Fruit fly (Drosophila melanogaster) whole organism, embryonic: Measurements from ENCODE around the gene CG11353.

Experiments used
- BEAF-32 ChIP-seq: fragments of 200-800 bp; sonication (Bioruptor generic); optimal IDR thresholded peaks from 3 replicates; lab custom pipeline; 2017; ENCODE audit warnings: missing biosample characterization, missing genetic modification characterization, mild to moderate bottlenecking, moderate library complexity, missing genetic modification reagents
- CG10267 ChIP-seq: fragments of 200-800 bp; sonication (Bioruptor generic); optimal IDR thresholded peaks from 2 replicates; lab custom pipeline; 2018; ENCODE audit warnings: missing biosample characterization, mild to moderate bottlenecking, missing genetic modification characterization, moderate library complexity
- CG10366 ChIP-seq: fragments of 200-800 bp; sonication (Bioruptor generic); IDR thresholded peaks from 2 replicates; pipeline ENCODE4 v1.3.6; 2022; ENCODE audit warnings: missing biosample characterization, missing genetic modification characterization
- CG11456 ChIP-seq: fragments of 200-800 bp; sonication (Bioruptor generic); IDR thresholded peaks from 3 replicates; pipeline ENCODE4 v1.3.6; 2022; ENCODE audit warnings: missing biosample characterization, missing genetic modification characterization
- CG12299 ChIP-seq: fragments of 200-800 bp; sonication (Bioruptor generic); optimal IDR thresholded peaks from 2 replicates; lab custom pipeline; 2018; ENCODE audit warnings: missing biosample characterization, mild to moderate bottlenecking, missing genetic modification characterization
- CG12659 ChIP-seq: fragments of 200-800 bp; sonication (Bioruptor generic); optimal IDR thresholded peaks from 3 replicates; lab custom pipeline; 2017; ENCODE audit warnings: mild to moderate bottlenecking, missing biosample characterization, missing genetic modification reagents, missing genetic modification characterization
- CG13123 ChIP-seq: fragments of 200-800 bp; sonication (Bioruptor generic); optimal IDR thresholded peaks from 2 replicates; lab custom pipeline; 2016; ENCODE audit warnings: missing biosample characterization, missing genetic modification characterization
- CG13894 ChIP-seq: fragments of 200-800 bp; sonication (Bioruptor generic); optimal IDR thresholded peaks from 3 replicates; lab custom pipeline; 2018; ENCODE audit warnings: missing biosample characterization, mild to moderate bottlenecking, missing genetic modification characterization, moderate library complexity
- CG1647 ChIP-seq: fragments of 200-800 bp; sonication (Bioruptor generic); optimal IDR thresholded peaks from 3 replicates; lab custom pipeline; 2016; ENCODE audit warnings: missing biosample characterization, missing genetic modification characterization
- CG17568 ChIP-seq: fragments of 200-800 bp; sonication (Bioruptor generic); optimal IDR thresholded peaks from 2 replicates; lab custom pipeline; 2018; ENCODE audit warnings: missing biosample characterization, mild to moderate bottlenecking, missing genetic modification characterization, moderate library complexity
- CG2116 ChIP-seq: fragments of 200-800 bp; sonication (Bioruptor generic); optimal IDR thresholded peaks from 3 replicates; lab custom pipeline; 2018; ENCODE audit warnings: missing biosample characterization, mild to moderate bottlenecking, missing genetic modification characterization
- CG3281 ChIP-seq: fragments of 200-800 bp; sonication (Bioruptor generic); optimal IDR thresholded peaks from 3 replicates; lab custom pipeline; 2017; ENCODE audit warnings: missing biosample characterization, mild to moderate bottlenecking, missing genetic modification characterization
- CG34224 ChIP-seq: fragments of 200-800 bp; sonication (Bioruptor generic); IDR thresholded peaks from 3 replicates; pipeline ENCODE4 v1.3.6; 2022; ENCODE audit warnings: missing biosample characterization, missing genetic modification characterization; ENCODE audit not compliant: partially characterized antibody
- CG3847 ChIP-seq: fragments of 200-800 bp; sonication (Bioruptor generic); IDR thresholded peaks from 2 replicates; pipeline ENCODE4 v1.3.6; 2022; ENCODE audit warnings: missing biosample characterization, missing genetic modification characterization
- CG6683 ChIP-seq: fragments of 200-800 bp; sonication (Bioruptor generic); optimal IDR thresholded peaks from 2 replicates; lab custom pipeline; 2017; ENCODE audit warnings: missing biosample characterization, mild to moderate bottlenecking, missing genetic modification characterization, missing genetic modification reagents
- CG6813 ChIP-seq: fragments of 200-800 bp; sonication (Bioruptor generic); optimal IDR thresholded peaks from 2 replicates; lab custom pipeline; 2017; ENCODE audit warnings: missing biosample characterization, missing genetic modification characterization, mild to moderate bottlenecking, moderate library complexity, missing genetic modification reagents
- CG7357 ChIP-seq: fragments of 200-800 bp; sonication (Bioruptor generic); IDR thresholded peaks from 3 replicates; pipeline ENCODE4 v1.3.6; 2022; ENCODE audit warnings: missing biosample characterization, missing genetic modification characterization
- CG8944 ChIP-seq: fragments of 200-800 bp; sonication (Bioruptor generic); optimal IDR thresholded peaks from 3 replicates; lab custom pipeline; 2016; ENCODE audit warnings: missing biosample characterization, missing genetic modification characterization
- CG9609 ChIP-seq: fragments of 200-800 bp; sonication (Bioruptor generic); optimal IDR thresholded peaks from 3 replicates; lab custom pipeline; 2016; ENCODE audit warnings: missing biosample characterization, missing genetic modification characterization
- CrebB ChIP-seq: fragments of 200-800 bp; sonication (Bioruptor generic); optimal IDR thresholded peaks from 3 replicates; lab custom pipeline; 2018; ENCODE audit warnings: missing biosample characterization, mild to moderate bottlenecking, missing genetic modification characterization
- Doc2 ChIP-seq: fragments of 200-800 bp; sonication (Bioruptor generic); IDR thresholded peaks from 2 replicates; pipeline ENCODE4 v1.3.6; 2022; ENCODE audit warnings: missing biosample characterization, missing genetic modification characterization
- Fer1 ChIP-seq: fragments of 200-800 bp; sonication (Bioruptor generic); optimal IDR thresholded peaks from 2 replicates; lab custom pipeline; 2017; ENCODE audit warnings: missing biosample characterization, mild to moderate bottlenecking, missing genetic modification characterization
- H2.0 ChIP-seq: fragments of 200-800 bp; sonication (Bioruptor generic); IDR thresholded peaks from 2 replicates; pipeline ENCODE4 v1.3.6; 2022; ENCODE audit warnings: missing biosample characterization, missing genetic modification characterization
- HLH3B ChIP-seq: fragments of 200-800 bp; sonication (Bioruptor generic); IDR thresholded peaks from 2 replicates; pipeline ENCODE4 v1.3.6; 2022; ENCODE audit warnings: missing biosample characterization, missing genetic modification characterization
- Kr ChIP-seq: fragments of 200-800 bp; sonication (Bioruptor generic); optimal IDR thresholded peaks from 2 replicates; lab custom pipeline; 2017; ENCODE audit warnings: missing biosample characterization, mild to moderate bottlenecking, missing genetic modification characterization
- Lhr ChIP-seq: fragments of 200-800 bp; sonication (Bioruptor generic); optimal IDR thresholded peaks from 3 replicates; lab custom pipeline; 2017; ENCODE audit warnings: mild to moderate bottlenecking, missing biosample characterization, missing genetic modification reagents, missing genetic modification characterization
- MBD-R2 ChIP-seq: fragments of 200-800 bp; sonication (Bioruptor generic); IDR thresholded peaks from 2 replicates; pipeline ENCODE4 v1.3.6; 2022; ENCODE audit warnings: missing biosample characterization, missing genetic modification characterization
- Taf1 ChIP-seq: fragments of 200-800 bp; sonication (Bioruptor generic); IDR thresholded peaks from 2 replicates; pipeline ENCODE4 v1.3.6; 2022; ENCODE audit warnings: missing biosample characterization, missing genetic modification characterization
- emc ChIP-seq: fragments of 200-800 bp; sonication (Bioruptor generic); optimal IDR thresholded peaks from 2 replicates; lab custom pipeline; 2016; ENCODE audit warnings: missing biosample characterization, missing genetic modification characterization
- eve ChIP-seq, 2 experiments: fragments of >200 bp; optimal IDR thresholded peaks; 2 replicates each; lab custom pipeline; 2017; ENCODE audit warnings: missing biosample characterization in 2 of 2, missing genetic modification characterization in 2 of 2
- fd3F ChIP-seq: fragments of 200-800 bp; sonication (Bioruptor generic); optimal IDR thresholded peaks from 2 replicates; lab custom pipeline; 2018; ENCODE audit warnings: missing biosample characterization, mild to moderate bottlenecking, missing genetic modification characterization, moderate library complexity
- fd96Cb ChIP-seq: fragments of 200-800 bp; sonication (Bioruptor generic); optimal IDR thresholded peaks from 2 replicates; lab custom pipeline; 2018; ENCODE audit warnings: missing biosample characterization, mild to moderate bottlenecking, missing genetic modification characterization, moderate library complexity
- grau ChIP-seq: fragments of 200-800 bp; optimal IDR thresholded peaks from 3 replicates; lab custom pipeline; 2019; ENCODE audit warnings: missing biosample characterization, mild to moderate bottlenecking, missing genetic modification characterization, moderate library complexity
- grn ChIP-seq: fragments of 200-800 bp; sonication (Bioruptor generic); optimal IDR thresholded peaks from 3 replicates; lab custom pipeline; 2017; ENCODE audit warnings: missing biosample characterization, missing genetic modification characterization
- gt ChIP-seq: fragments of 200-800 bp; sonication (Bioruptor generic); IDR thresholded peaks from 2 replicates; pipeline ENCODE4 v1.3.6; 2022; ENCODE audit warnings: missing biosample characterization, missing genetic modification characterization
- hkb ChIP-seq, 2 experiments: fragments of 200-800 bp in 1 of 2; fragments of >200 bp in 1 of 2; sonication (Bioruptor generic) in 1 of 2; IDR thresholded peaks in 1 of 2; optimal IDR thresholded peaks in 1 of 2; 2 replicates each; pipeline versions ENCODE4 v1.3.6 to Lab custom; 2017 to 2022; ENCODE audit warnings: missing biosample characterization in 1 of 2, missing genetic modification characterization in 1 of 2
- jigr1 ChIP-seq: fragments of 200-800 bp; sonication (Bioruptor generic); IDR thresholded peaks from 3 replicates; pipeline ENCODE4 v1.3.6; 2022; ENCODE audit warnings: missing biosample characterization, missing genetic modification characterization
- jing ChIP-seq: fragments of 200-800 bp; sonication (Bioruptor generic); optimal IDR thresholded peaks from 2 replicates; lab custom pipeline; 2018; ENCODE audit warnings: missing biosample characterization, mild to moderate bottlenecking, missing genetic modification characterization
- jumu ChIP-seq: fragments of 200-800 bp; sonication (Bioruptor generic); optimal IDR thresholded peaks from 3 replicates; lab custom pipeline; 2016; ENCODE audit warnings: missing biosample characterization, missing genetic modification characterization
- mam ChIP-seq: fragments of 200-800 bp; sonication (Bioruptor generic); optimal IDR thresholded peaks from 3 replicates; lab custom pipeline; 2016; ENCODE audit warnings: missing biosample characterization, missing genetic modification characterization
- nmo ChIP-seq: fragments of 200-800 bp; sonication (Bioruptor generic); optimal IDR thresholded peaks from 2 replicates; lab custom pipeline; 2018; ENCODE audit warnings: missing biosample characterization, mild to moderate bottlenecking, missing genetic modification characterization, moderate library complexity
- pho ChIP-seq: fragments of 200-800 bp; sonication (Bioruptor generic); optimal IDR thresholded peaks from 2 replicates; lab custom pipeline; 2016; ENCODE audit warnings: missing biosample characterization, missing genetic modification characterization
- ranshi ChIP-seq: fragments of 200-800 bp; sonication (Bioruptor generic); IDR thresholded peaks from 2 replicates; pipeline ENCODE4 v1.3.6; 2022; ENCODE audit warnings: missing biosample characterization, missing genetic modification characterization
- seq ChIP-seq: fragments of 200-800 bp; sonication (Bioruptor generic); IDR thresholded peaks from 2 replicates; pipeline ENCODE4 v1.3.6; 2022; ENCODE audit warnings: missing biosample characterization, missing genetic modification characterization
- sob ChIP-seq: fragments of 200-800 bp; sonication (Bioruptor generic); IDR thresholded peaks from 2 replicates; pipeline ENCODE4 v1.3.6; 2022; ENCODE audit warnings: missing biosample characterization, missing genetic modification characterization
- tap ChIP-seq: fragments of 200-800 bp; optimal IDR thresholded peaks from 3 replicates; lab custom pipeline; 2019; ENCODE audit warnings: missing biosample characterization, mild to moderate bottlenecking, missing genetic modification characterization, moderate library complexity
- tin ChIP-seq: fragments of 200-800 bp; sonication (Bioruptor generic); optimal IDR thresholded peaks from 3 replicates; lab custom pipeline; 2016; ENCODE audit warnings: missing biosample characterization, missing genetic modification characterization
- trh ChIP-seq: fragments of 200-800 bp; sonication (Bioruptor generic); optimal IDR thresholded peaks from 2 replicates; lab custom pipeline; 2016; ENCODE audit warnings: missing biosample characterization, missing genetic modification characterization
- tup ChIP-seq: fragments of 200-800 bp; sonication (Bioruptor generic); optimal IDR thresholded peaks from 2 replicates; lab custom pipeline; 2016; ENCODE audit warnings: missing biosample characterization, mild to moderate bottlenecking, missing genetic modification characterization, moderate library complexity
- wor ChIP-seq: fragments of 200-800 bp; sonication (Bioruptor generic); IDR thresholded peaks from 2 replicates; pipeline ENCODE4 v1.3.6; 2022; ENCODE audit warnings: missing biosample characterization, missing genetic modification characterization
- zf30C ChIP-seq: fragments of 200-800 bp; sonication (Bioruptor generic); optimal IDR thresholded peaks from 3 replicates; lab custom pipeline; 2018; ENCODE audit warnings: missing biosample characterization, mild to moderate bottlenecking, missing genetic modification characterization

CG11353 gene

dm6 chr3L:4521809-4522208 is 11.2 kb upstream of the CG11353 start (continued):
- TF ChIP-seq CG1647 (GFP tag; lab: Kevin White, UChicago) (no peak), MBD-R2 (GFP tag; lab: Robert Waterston, UW) (no peak), emc (GFP tag; lab: Kevin White, UChicago) (no peak), CG13894 (tag; lab: Kevin White, UChicago) (peak; percentile 30), jumu (GFP tag; lab: Kevin White, UChicago) (no peak), CG6683 (GFP tag; lab: Kevin White, UChicago) (peak; percentile 41), gt (GFP tag; lab: Robert Waterston, UW) (no peak), Fer1 (GFP tag; lab: Kevin White, UChicago) (peak; percentile 61), wor (GFP tag; lab: Robert Waterston, UW) (no peak), ranshi (GFP tag; lab: Robert Waterston, UW) (peak; percentile 43; the same call in 1 of the 2 replicates), hkb (optimal IDR thresholded peaks at IDR 0.05; lab: Kevin White, UChicago) (no peak), hkb (GFP tag; IDR thresholded peaks at IDR 0.05; lab: Robert Waterston, UW) (peak; percentile 76), CG10366 (GFP tag; lab: Robert Waterston, UW) (no peak), jing (no peak), CG3847 (GFP tag; lab: Robert Waterston, UW) (0 out of 2 replicates have a peak, but pooled peaks have one; percentile 13), zf30C (GFP tag; lab: Kevin White, UChicago) (no peak), CG2116 (no peak), Doc2 (GFP tag; lab: Robert Waterston, UW) (no peak), H2.0 (no peak), CG10267 (tag; lab: Kevin White, UChicago) (no peak), CG12659 (GFP tag; lab: Kevin White, UChicago) (peak; percentile 4), sob (GFP tag; lab: Robert Waterston, UW) (peak; percentile 72), pho (GFP tag; lab: Kevin White, UChicago) (no peak), CG8944 (no peak), seq (GFP tag; lab: Robert Waterston, UW) (0 out of 2 replicates have a peak, but pooled peaks have one; percentile 26), nmo (GFP tag; lab: Kevin White, UChicago) (no peak), eve (GFP tag; optimal IDR thresholded peaks at IDR 0.05; lab: Kevin White, UChicago) (peak in 1 of 2 experiments; percentile 43), CG17568 (peak; percentile 63), tup (GFP tag; lab: Kevin White, UChicago) (peak; percentile 26), grau (peak; percentile 19), HLH3B (GFP tag; lab: Robert Waterston, UW) (no peak; the same call in 1 of the 2 replicates), CG34224 (GFP tag; lab: Robert Waterston, UW) (no peak), Taf1 (no peak), CG7357 (GFP tag; lab: Robert Waterston, UW) (no peak), fd3F (GFP tag; lab: Kevin White, UChicago) (peak; percentile 53), CG11456 (no peak), grn (GFP tag; lab: Kevin White, UChicago) (peak; percentile 13), CG13123 (GFP tag; lab: Kevin White, UChicago) (no peak), tap (tag; lab: Kevin White, UChicago) (no peak), CrebB (tag; lab: Kevin White, UChicago) (no peak), CG3281 (GFP tag; lab: Kevin White, UChicago) (peak; percentile 64), BEAF-32 (GFP tag; lab: Kevin White, UChicago) (no peak), trh (GFP tag; lab: Kevin White, UChicago) (no peak), Kr (GFP tag; lab: Kevin White, UChicago) (no peak), jigr1 (GFP tag; lab: Robert Waterston, UW) (no peak), Lhr (no peak), CG9609 (GFP tag; lab: Kevin White, UChicago) (no peak), CG12299 (tag; lab: Kevin White, UChicago) (no peak), fd96Cb (tag; lab: Kevin White, UChicago) (no peak), tin (no peak), CG6813 (peak; percentile 62), mam (GFP tag; lab: Kevin White, UChicago) (peak; percentile 56)
